Worm (Caenorhabditis elegans): ENCODE measurements around the gene Y42A5A.1.
A peak's percentile ranks its signal among the peaks of the same experiment; 100 is the strongest.

Y42A5A.1 gene

ce11 chrV:11118179-11118725 is 30.5 kb downstream of the Y42A5A.1 start:
- TF ChIP-seq ztf-4 (tag; optimal IDR thresholded peaks at IDR 0.05): peak; percentile 60
- no peak for TF ChIP-seq nhr-77 (tag; optimal IDR thresholded peaks at IDR 0.05)
- TF ChIP-seq isw-1 (GFP tag; IDR thresholded peaks at IDR 0.05): no peak
- TF ChIP-seq sox-4 (tag; optimal IDR thresholded peaks at IDR 0.05): no peak
- peak in 1 of 2 experiments; percentile 3 for TF ChIP-seq ztf-11 (tag; optimal IDR thresholded peaks at IDR 0.05)
- TF ChIP-seq nhr-47 (tag; optimal IDR thresholded peaks at IDR 0.05): peak; percentile 15
- no peak for TF ChIP-seq ceh-8 (GFP tag; optimal IDR thresholded peaks at IDR 0.05)
- TF ChIP-seq lir-3 (tag; optimal IDR thresholded peaks at IDR 0.05; ENCODE audit: poor library complexity): no peak
- no peak for TF ChIP-seq hlh-17 (GFP tag; optimal IDR thresholded peaks at IDR 0.05; ENCODE audit: borderline replicate concordance)
- no peak for TF ChIP-seq sptf-1 (tag; optimal IDR thresholded peaks at IDR 0.05)
- no peak for TF ChIP-seq jun-1 (tag; optimal IDR thresholded peaks at IDR 0.05)
- no peak for TF ChIP-seq lin-39 (tag; optimal IDR thresholded peaks at IDR 0.05)
- TF ChIP-seq nhr-28 (tag; optimal IDR thresholded peaks at IDR 0.05): no peak
- TF ChIP-seq lin-14 (GFP tag; optimal IDR thresholded peaks at IDR 0.05): no peak
- TF ChIP-seq nhr-11 (tag; optimal IDR thresholded peaks at IDR 0.05): no peak
- peak in 1 of 2 experiments; percentile 15 for TF ChIP-seq efl-1 (optimal IDR thresholded peaks at IDR 0.05)
- TF ChIP-seq efl-1 (GFP tag; optimal IDR thresholded peaks at IDR 0.05 in 1 of 2): peak in 1 of 2 experiments; percentile 71
- TF ChIP-seq vab-15 (tag; optimal IDR thresholded peaks at IDR 0.05): no peak
- TF ChIP-seq lin-35 (GFP tag; optimal IDR thresholded peaks at IDR 0.05): peak in 1 of 2 experiments; percentile 11
- no peak for TF ChIP-seq unc-62 (GFP tag; optimal IDR thresholded peaks at IDR 0.05)
- no peak for TF ChIP-seq dsc-1 (tag; optimal IDR thresholded peaks at IDR 0.05)
- TF ChIP-seq dpl-1 (GFP tag; optimal IDR thresholded peaks at IDR 0.05): no peak
- TF ChIP-seq nhr-19 (GFP tag; conservative IDR thresholded peaks at IDR 0.05): no peak
- TF ChIP-seq irx-1 (tag; optimal IDR thresholded peaks at IDR 0.05): no peak
- TF ChIP-seq ceh-63 (GFP tag; optimal IDR thresholded peaks at IDR 0.05): no peak
- TF ChIP-seq unc-86 (tag; optimal IDR thresholded peaks at IDR 0.05): no peak
- TF ChIP-seq ama-1 (optimal IDR thresholded peaks at IDR 0.05): peak; percentile 20
- TF ChIP-seq nhr-90 (tag; optimal IDR thresholded peaks at IDR 0.05; ENCODE audit: poor library complexity): peak; percentile 61
- no peak for TF ChIP-seq nhr-84 (tag; optimal IDR thresholded peaks at IDR 0.05)
- no peak for TF ChIP-seq rnt-1 (tag; optimal IDR thresholded peaks at IDR 0.05)
- TF ChIP-seq nhr-20 (tag; optimal IDR thresholded peaks at IDR 0.05): peak; percentile 16
- TF ChIP-seq pqm-1 (tag; optimal IDR thresholded peaks at IDR 0.05): no peak
- TF ChIP-seq elt-2 (tag; optimal IDR thresholded peaks at IDR 0.05): no peak
- no peak for TF ChIP-seq grh-1 (GFP tag; IDR thresholded peaks at IDR 0.05)
- TF ChIP-seq fkh-10 (GFP tag; optimal IDR thresholded peaks at IDR 0.05): no peak
- TF ChIP-seq unc-130 (tag; optimal IDR thresholded peaks at IDR 0.05): no peak
- no peak for TF ChIP-seq Y116A8C.19 (tag; optimal IDR thresholded peaks at IDR 0.05; ENCODE audit: borderline replicate concordance)
- no peak for TF ChIP-seq skn-1 (tag; optimal IDR thresholded peaks at IDR 0.05)
- no peak for TF ChIP-seq pax-3 (tag; optimal IDR thresholded peaks at IDR 0.05)
- peak; percentile 56 for TF ChIP-seq nhr-71 (tag; optimal IDR thresholded peaks at IDR 0.05)
- TF ChIP-seq unc-98 (GFP tag; IDR thresholded peaks at IDR 0.05): no peak

DNA sequence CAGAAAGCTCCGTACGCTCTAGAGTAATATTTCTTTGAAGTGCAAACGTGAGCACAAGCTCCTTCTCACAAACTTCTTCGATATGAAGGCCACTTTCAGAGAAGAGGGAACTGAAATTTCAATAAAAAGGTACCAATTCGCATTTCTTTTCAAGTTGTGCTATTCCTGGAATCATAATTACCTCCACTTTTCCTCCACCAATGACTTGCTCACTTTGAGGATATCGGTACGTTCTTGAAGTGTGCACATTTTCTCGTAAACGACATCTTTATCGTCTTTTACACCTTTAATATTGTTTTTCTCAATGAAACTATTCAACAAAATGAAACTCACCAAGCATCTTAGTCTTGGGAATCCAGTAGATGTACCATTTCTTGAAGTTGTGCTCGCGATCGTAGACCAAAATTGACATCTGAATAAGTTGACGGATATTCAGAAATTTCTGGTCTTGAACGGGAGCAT is 31.6 kb downstream of the Y42A5A.1 start, which contains the start of gene scb-1:
Gene scb-1 (minus strand): TSS at position 412 of the 462 bp plus-strand sequence.
- TF ChIP-seq nhr-71 (tag; optimal IDR thresholded peaks at IDR 0.05): peak; percentile 20
- TF ChIP-seq nhr-85 (tag): peak; percentile 32
- TF ChIP-seq ama-1 (optimal IDR thresholded peaks at IDR 0.05): peak; percentile 87
- TF ChIP-seq nhr-90 (tag; optimal IDR thresholded peaks at IDR 0.05; ENCODE audit: poor library complexity): peak; percentile 9
- TF ChIP-seq hpl-2 (GFP tag; optimal IDR thresholded peaks at IDR 0.05): no peak
- no peak for TF ChIP-seq efl-1 (optimal IDR thresholded peaks at IDR 0.05)
- peak in 1 of 2 experiments; percentile 28 for TF ChIP-seq efl-1 (GFP tag; optimal IDR thresholded peaks at IDR 0.05 in 1 of 2)
